Worm (Caenorhabditis elegans) whole organism, late embryonic: ENCODE results near the gene M163.21.

Experiments
- Y22D7AL.16 ChIP-seq: sonication (generic microtip); optimal IDR thresholded peaks from 2 replicates; lab custom pipeline; 2016; ENCODE audit warnings: missing genetic modification characterization, missing compliant biosample characterization
- ceh-31 ChIP-seq: sonication (generic microtip); optimal IDR thresholded peaks from 2 replicates; lab custom pipeline; 2016; ENCODE audit warnings: missing genetic modification characterization, missing compliant biosample characterization
- elt-2 ChIP-seq: sonication (generic microtip); optimal IDR thresholded peaks from 2 replicates; lab custom pipeline; 2016; ENCODE audit warnings: missing genetic modification reagents, missing genetic modification characterization, missing compliant biosample characterization
- pag-3 ChIP-seq: sonication (generic microtip); optimal IDR thresholded peaks from 2 replicates; lab custom pipeline; 2016; ENCODE audit warnings: missing compliant biosample characterization, missing genetic modification characterization, borderline replicate concordance
- rnt-1 ChIP-seq: sonication (generic microtip); optimal IDR thresholded peaks from 2 replicates; lab custom pipeline; 2016; ENCODE audit warnings: missing genetic modification characterization, missing compliant biosample characterization

ce11 chrX:14424186-14424585 is 42.4 kb upstream of the M163.21 start:
- no peak for TF ChIP-seq elt-2
- no peak for TF ChIP-seq pag-3 (tag; lab: Kevin White, UChicago)
- no peak for TF ChIP-seq rnt-1
- TF ChIP-seq ceh-31 (tag; lab: Kevin White, UChicago) = no peak
- TF ChIP-seq Y22D7AL.16 (tag; lab: Kevin White, UChicago) = no peak
